Fruit fly (Drosophila melanogaster): ENCODE measurements around the gene jigr1.

The jigr1 gene

DNA sequence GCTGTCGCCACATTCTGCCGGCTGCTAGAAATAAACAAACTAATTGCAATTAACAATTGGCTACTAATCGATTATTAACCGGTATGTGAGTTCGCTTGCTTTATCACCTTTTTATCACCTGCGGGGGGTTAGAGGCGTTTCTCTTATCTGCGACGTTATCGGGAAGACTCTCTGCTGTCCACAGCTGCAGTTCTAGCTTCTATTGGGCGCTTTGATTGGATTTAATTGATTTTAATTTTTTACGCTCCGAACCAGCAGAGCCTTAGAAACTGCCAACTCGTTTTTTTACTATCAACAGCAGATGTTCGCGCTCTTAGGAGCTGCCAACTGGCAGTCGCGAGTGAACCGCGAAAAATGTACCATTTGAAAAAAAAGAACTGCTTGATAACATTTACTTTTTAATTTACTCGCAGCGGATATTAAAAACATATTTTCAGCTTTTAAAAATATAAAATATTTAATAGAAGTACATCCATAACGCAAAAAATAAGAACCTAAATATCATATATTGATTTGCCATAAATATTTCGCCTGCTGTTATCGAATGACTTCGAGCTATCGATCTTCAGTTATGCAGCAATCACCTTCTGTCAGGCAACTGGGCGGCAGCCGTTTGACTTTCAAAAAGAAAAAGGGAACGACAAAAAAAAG lies 10.9 kb upstream of the jigr1 start, which contains the start of gene Ssadh (continued):
- TF ChIP-seq CG13287 (GFP tag; IDR thresholded peaks at IDR 0.05; ENCODE audit: partially characterized antibody): peak; percentile 56
- TF ChIP-seq MESR4 (GFP tag; optimal IDR thresholded peaks at IDR 0.05): peak; percentile 22
- no peak for TF ChIP-seq CG11723 (GFP tag; optimal IDR thresholded peaks at IDR 0.05)
- TF ChIP-seq CG2712 (tag; optimal IDR thresholded peaks at IDR 0.05): peak; percentile 29
- TF ChIP-seq crp (GFP tag; optimal IDR thresholded peaks at IDR 0.05): peak in 1 of 2 experiments; percentile 82
- no peak for TF ChIP-seq ind (GFP tag; optimal IDR thresholded peaks at IDR 0.05)
- no peak for TF ChIP-seq CG15269 (tag; optimal IDR thresholded peaks at IDR 0.05)
- no peak for TF ChIP-seq CG1603 (tag; optimal IDR thresholded peaks at IDR 0.05)
- TF ChIP-seq CG6175 (GFP tag; IDR thresholded peaks at IDR 0.05): no peak
- no peak for TF ChIP-seq luna (GFP tag; optimal IDR thresholded peaks at IDR 0.05)
- no peak for TF ChIP-seq CG17186 (GFP tag; optimal IDR thresholded peaks at IDR 0.05)
- TF ChIP-seq sd (tag; optimal IDR thresholded peaks at IDR 0.05): peak; percentile 18
- TF ChIP-seq Sin3A (optimal IDR thresholded peaks at IDR 0.05): peak; percentile 69
- peak; percentile 43; the same call in 1 of the 2 replicates for TF ChIP-seq CG3847 (GFP tag; IDR thresholded peaks at IDR 0.05)
- no peak for TF ChIP-seq grau (tag; optimal IDR thresholded peaks at IDR 0.05)
- TF ChIP-seq ase (GFP tag; IDR thresholded peaks at IDR 0.05): no peak
- TF ChIP-seq bsh (GFP tag; optimal IDR thresholded peaks at IDR 0.05): no peak
- peak; percentile 14 for TF ChIP-seq CG30020 (tag; optimal IDR thresholded peaks at IDR 0.05)
- TF ChIP-seq CG10267 (tag; optimal IDR thresholded peaks at IDR 0.05): peak; percentile 44
- TF ChIP-seq stwl (tag; optimal IDR thresholded peaks at IDR 0.05): peak; percentile 54
- peak; percentile 63; the same call in 1 of the 2 replicates for TF ChIP-seq tna (GFP tag; IDR thresholded peaks at IDR 0.05; ENCODE audit: partially characterized antibody)
- peak; percentile 86 for TF ChIP-seq MBD-R2 (GFP tag; IDR thresholded peaks at IDR 0.05)
- TF ChIP-seq knrl (GFP tag; IDR thresholded peaks at IDR 0.05; ENCODE audit: partially characterized antibody): peak; percentile 60
- no peak for TF ChIP-seq Antp (GFP tag; optimal IDR thresholded peaks at IDR 0.05)
- TF ChIP-seq sug (tag; optimal IDR thresholded peaks at IDR 0.05): peak; percentile 85
- TF ChIP-seq Nf-YC (tag; optimal IDR thresholded peaks at IDR 0.05): peak; percentile 3
- TF ChIP-seq Bteb2 (GFP tag; optimal IDR thresholded peaks at IDR 0.05): no peak
- no peak for TF ChIP-seq CG4854 (GFP tag; optimal IDR thresholded peaks at IDR 0.05)

- TF ChIP-seq B-H2 (GFP tag; optimal IDR thresholded peaks at IDR 0.05): no peak
- TF ChIP-seq Dref (GFP tag; IDR thresholded peaks at IDR 0.05): no peak
- no peak for TF ChIP-seq Lpt (GFP tag; optimal IDR thresholded peaks at IDR 0.05)
- TF ChIP-seq CG13296 (GFP tag; optimal IDR thresholded peaks at IDR 0.05): no peak
- no peak for TF ChIP-seq ATbp (GFP tag; optimal IDR thresholded peaks at IDR 0.05)
- no peak for TF ChIP-seq CG10366 (GFP tag; IDR thresholded peaks at IDR 0.05)
- TF ChIP-seq abd-A (tag; optimal IDR thresholded peaks at IDR 0.05): no peak
- peak; percentile 49; the same call in 1 of the 2 replicates for TF ChIP-seq CG10321 (GFP tag; IDR thresholded peaks at IDR 0.05)
- TF ChIP-seq schlank (tag; optimal IDR thresholded peaks at IDR 0.05): no peak
- 0 out of 4 replicates have a peak, but pooled peaks have one; percentile 28 for TF ChIP-seq chinmo (GFP tag; IDR thresholded peaks at IDR 0.05; ENCODE audit: partially characterized antibody)
- TF ChIP-seq CHES-1-like (GFP tag; optimal IDR thresholded peaks at IDR 0.05): no peak
- TF ChIP-seq CG8089 (GFP tag; optimal IDR thresholded peaks at IDR 0.05): no peak
- no peak for TF ChIP-seq Sox100B (GFP tag; optimal IDR thresholded peaks at IDR 0.05)
- no peak for TF ChIP-seq CG4820 (GFP tag; optimal IDR thresholded peaks at IDR 0.05)
- TF ChIP-seq CG6254 (GFP tag; optimal IDR thresholded peaks at IDR 0.05): no peak
- no peak for TF ChIP-seq CG7556 (GFP tag; optimal IDR thresholded peaks at IDR 0.05)
- TF ChIP-seq CG8924 (tag; optimal IDR thresholded peaks at IDR 0.05): no peak
- TF ChIP-seq so (GFP tag; IDR thresholded peaks at IDR 0.05): no peak
- no peak for TF ChIP-seq CG10654 (GFP tag; optimal IDR thresholded peaks at IDR 0.05)
- no peak for TF ChIP-seq stwl (tag; optimal IDR thresholded peaks at IDR 0.05)
- peak; percentile 79 for TF ChIP-seq pros (GFP tag; optimal IDR thresholded peaks at IDR 0.05)
- TF ChIP-seq ab (GFP tag; optimal IDR thresholded peaks at IDR 0.05): no peak
- TF ChIP-seq CG31224 (GFP tag; IDR thresholded peaks at IDR 0.05): no peak
- no peak for TF ChIP-seq mld (GFP tag; IDR thresholded peaks at IDR 0.05; ENCODE audit: partially characterized antibody)
These were observed 9.0 kb upstream of the jigr1 start for dm6 chr3R:25628657-25629056.
